Worm (Caenorhabditis elegans): ENCODE measurements around the gene hut-1.

- TF ChIP-seq snpc-4 (tag; optimal IDR thresholded peaks at IDR 0.05) (no peak), ztf-11 (tag; optimal IDR thresholded peaks at IDR 0.05) (no peak), ceh-16 (tag; optimal IDR thresholded peaks at IDR 0.05) (no peak), aly-2 (tag; optimal IDR thresholded peaks at IDR 0.05) (no peak), nhr-12 (tag; optimal IDR thresholded peaks at IDR 0.05) (no peak)
Observed at ce11 chrIII:12714266-12714665, 2.9 kb downstream of the hut-1 start, which contains the start of gene ssl-1.

Data from whole organism, L2 larva.